Fruit fly (Drosophila melanogaster): ENCODE results near the gene ZnT33D.

dm6 chr2L:12200990-12201389 lies 36.9 kb downstream of the ZnT33D start:
- TF ChIP-seq OdsH (GFP tag; optimal IDR thresholded peaks at IDR 0.05) (no peak), Lpt (GFP tag; optimal IDR thresholded peaks at IDR 0.05) (no peak), CG10669 (GFP tag; optimal IDR thresholded peaks at IDR 0.05) (no peak), svp (GFP tag) (no peak), CG9139 (GFP tag; optimal IDR thresholded peaks at IDR 0.05) (no peak), CG11762 (GFP tag; optimal IDR thresholded peaks at IDR 0.05; ENCODE audit: insufficient read depth) (no peak), CG34406 (GFP tag; optimal IDR thresholded peaks at IDR 0.05) (no peak), Hr4 (GFP tag; optimal IDR thresholded peaks at IDR 0.05) (no peak)
